Fruit fly (Drosophila melanogaster) whole organism, embryonic: ENCODE measurements around the gene Ufsp2.

ENCODE experiments used
- Aef1 ChIP-seq: fragments of 200-800 bp; sonication (Bioruptor generic); IDR thresholded peaks from 3 replicates; pipeline ENCODE4 v1.3.6; 2022; ENCODE audit warnings: missing biosample characterization, missing genetic modification characterization
- Antp ChIP-seq: fragments of 200-800 bp; sonication (Bioruptor generic); optimal IDR thresholded peaks from 3 replicates; lab custom pipeline; 2016; ENCODE audit warnings: missing biosample characterization, missing genetic modification characterization
- Atf6 ChIP-seq: fragments of 200-800 bp; sonication (Bioruptor generic); IDR thresholded peaks from 2 replicates; pipeline ENCODE4 v1.3.6; 2022; ENCODE audit warnings: missing biosample characterization, missing genetic modification characterization
- Bdp1 ChIP-seq: fragments of 200-800 bp; sonication (Bioruptor generic); optimal IDR thresholded peaks from 3 replicates; lab custom pipeline; 2016; ENCODE audit warnings: missing biosample characterization, missing genetic modification characterization
- CG1024 ChIP-seq: fragments of 200-800 bp; sonication (Bioruptor generic); IDR thresholded peaks from 2 replicates; pipeline ENCODE4 v1.3.6; 2022; ENCODE audit warnings: missing biosample characterization, missing genetic modification characterization
- CG10543 ChIP-seq: fragments of 200-800 bp; sonication (Bioruptor generic); optimal IDR thresholded peaks from 3 replicates; lab custom pipeline; 2017; ENCODE audit warnings: missing biosample characterization, mild to moderate bottlenecking, missing genetic modification characterization, moderate library complexity
- CG10959 ChIP-seq: fragments of 200-800 bp; sonication (Bioruptor generic); IDR thresholded peaks from 2 replicates; pipeline ENCODE4 v1.3.6; 2022; ENCODE audit warnings: missing biosample characterization, missing genetic modification characterization
- CG12219 ChIP-seq: fragments of 200-800 bp; sonication (Bioruptor generic); optimal IDR thresholded peaks from 3 replicates; lab custom pipeline; 2018; ENCODE audit warnings: missing biosample characterization, mild to moderate bottlenecking, missing genetic modification characterization
- CG12236 ChIP-seq: fragments of 200-800 bp; sonication (Bioruptor generic); optimal IDR thresholded peaks from 2 replicates; lab custom pipeline; 2016; ENCODE audit warnings: missing biosample characterization, missing genetic modification characterization
- CG16815 ChIP-seq: fragments of 200-800 bp; sonication (Bioruptor generic); optimal IDR thresholded peaks from 3 replicates; lab custom pipeline; 2017; ENCODE audit warnings: missing biosample characterization, mild to moderate bottlenecking, missing genetic modification characterization
- CG2120 ChIP-seq: fragments of 200-800 bp; sonication (Bioruptor generic); optimal IDR thresholded peaks from 3 replicates; lab custom pipeline; 2016; ENCODE audit warnings: missing biosample characterization, missing genetic modification characterization
- CG2129 ChIP-seq: fragments of 200-800 bp; sonication (Bioruptor generic); IDR thresholded peaks from 2 replicates; pipeline ENCODE4 v1.3.6; 2022; ENCODE audit warnings: missing biosample characterization, missing genetic modification characterization; ENCODE audit not compliant: partially characterized antibody
- CG34224 ChIP-seq: fragments of 200-800 bp; sonication (Bioruptor generic); IDR thresholded peaks from 3 replicates; pipeline ENCODE4 v1.3.6; 2022; ENCODE audit warnings: missing biosample characterization, missing genetic modification characterization; ENCODE audit not compliant: partially characterized antibody
- CG3726 ChIP-seq: fragments of 200-800 bp; sonication (Bioruptor generic); IDR thresholded peaks from 3 replicates; pipeline ENCODE4, ENCODE4 v1.3.6; 2022; ENCODE audit warnings: missing biosample characterization, missing genetic modification characterization
- CG4730 ChIP-seq: fragments of 200-800 bp; sonication (Bioruptor generic); IDR thresholded peaks from 2 replicates; pipeline ENCODE4 v1.3.6; 2022; ENCODE audit warnings: missing biosample characterization, missing genetic modification characterization
- CG6175 ChIP-seq: fragments of 200-800 bp; sonication (Bioruptor generic); IDR thresholded peaks from 3 replicates; pipeline ENCODE4 v1.3.6; 2022; ENCODE audit warnings: missing biosample characterization, missing genetic modification characterization
- CG6791 ChIP-seq: fragments of 200-800 bp; sonication (Bioruptor generic); IDR thresholded peaks from 3 replicates; pipeline ENCODE4 v1.3.6; 2022; ENCODE audit warnings: missing biosample characterization, missing genetic modification characterization; ENCODE audit not compliant: partially characterized antibody
- CG6854 ChIP-seq: fragments of 200-800 bp; sonication (Bioruptor generic); optimal IDR thresholded peaks from 3 replicates; lab custom pipeline; 2017; ENCODE audit warnings: missing biosample characterization, mild to moderate bottlenecking, missing genetic modification characterization
- CG7372 ChIP-seq: fragments of 200-800 bp; sonication (Bioruptor generic); IDR thresholded peaks from 2 replicates; pipeline ENCODE4 v1.3.6; 2022; ENCODE audit warnings: missing biosample characterization, missing genetic modification characterization
- CG7963 ChIP-seq: fragments of 200-800 bp; sonication (Bioruptor generic); IDR thresholded peaks from 3 replicates; pipeline ENCODE4 v1.3.6; 2022; ENCODE audit warnings: missing biosample characterization, missing genetic modification characterization; ENCODE audit not compliant: partially characterized antibody
- CG8388 ChIP-seq: fragments of 200-800 bp; sonication (Bioruptor generic); optimal IDR thresholded peaks from 2 replicates; lab custom pipeline; 2019; ENCODE audit warnings: missing biosample characterization, mild to moderate bottlenecking, missing genetic modification characterization, moderate library complexity
- CG9437 ChIP-seq: fragments of 200-800 bp; sonication (Bioruptor generic); optimal IDR thresholded peaks from 2 replicates; lab custom pipeline; 2018; ENCODE audit warnings: missing biosample characterization, mild to moderate bottlenecking, missing genetic modification characterization
- Drgx ChIP-seq: fragments of 200-800 bp; sonication (Bioruptor generic); IDR thresholded peaks from 2 replicates; pipeline ENCODE4 v1.3.6; 2022; ENCODE audit warnings: missing biosample characterization, missing genetic modification characterization
- Ets97D ChIP-seq: fragments of 200-800 bp; sonication (Bioruptor generic); optimal IDR thresholded peaks from 3 replicates; lab custom pipeline; 2016; ENCODE audit warnings: missing biosample characterization, missing genetic modification characterization
- Fer3 ChIP-seq: fragments of 200-800 bp; sonication (Bioruptor generic); optimal IDR thresholded peaks from 2 replicates; lab custom pipeline; 2018; ENCODE audit warnings: missing biosample characterization, mild to moderate bottlenecking, missing genetic modification characterization, moderate library complexity
- Gsc ChIP-seq: fragments of 200-800 bp; sonication (Bioruptor generic); IDR thresholded peaks from 2 replicates; pipeline ENCODE4 v1.3.6; 2022; ENCODE audit warnings: missing biosample characterization, missing genetic modification characterization
- H2.0 ChIP-seq: fragments of 200-800 bp; sonication (Bioruptor generic); IDR thresholded peaks from 2 replicates; pipeline ENCODE4 v1.3.6; 2022; ENCODE audit warnings: missing biosample characterization, missing genetic modification characterization
- HLH3B ChIP-seq: fragments of 200-800 bp; sonication (Bioruptor generic); IDR thresholded peaks from 2 replicates; pipeline ENCODE4 v1.3.6; 2022; ENCODE audit warnings: missing biosample characterization, missing genetic modification characterization
- Hr3 ChIP-seq: fragments of 200-800 bp; sonication (Bioruptor generic); optimal IDR thresholded peaks from 3 replicates; lab custom pipeline; 2016; ENCODE audit warnings: missing biosample characterization, missing genetic modification characterization
- Hr39 ChIP-seq: fragments of >200 bp; optimal IDR thresholded peaks from 2 replicates; lab custom pipeline; 2017
- Hr51 ChIP-seq, 2 experiments: fragments of 200-800 bp; sonication (Bioruptor generic); optimal IDR thresholded peaks; 2 replicates in 1 of 2; 3 replicates in 1 of 2; lab custom pipeline; 2016 to 2018; ENCODE audit warnings: missing biosample characterization in 2 of 2, missing genetic modification characterization in 2 of 2, mild to moderate bottlenecking in 1 of 2, moderate library complexity in 1 of 2
- Lim3 ChIP-seq: fragments of 200-800 bp; sonication (Bioruptor generic); IDR thresholded peaks from 2 replicates; pipeline ENCODE4 v1.3.6; 2022; ENCODE audit warnings: missing biosample characterization, missing genetic modification characterization
- Sry-β ChIP-seq: fragments of 200-800 bp; sonication (Bioruptor generic); optimal IDR thresholded peaks from 2 replicates; lab custom pipeline; 2018; ENCODE audit warnings: missing biosample characterization, mild to moderate bottlenecking, missing genetic modification characterization, moderate library complexity
- ap ChIP-seq: fragments of 200-800 bp; sonication (Bioruptor generic); IDR thresholded peaks from 2 replicates; pipeline ENCODE4 v1.3.6; 2022; ENCODE audit warnings: missing biosample characterization, missing genetic modification characterization
- ase ChIP-seq: fragments of 200-800 bp; sonication (Bioruptor generic); IDR thresholded peaks from 3 replicates; pipeline ENCODE4 v1.3.6; 2022; ENCODE audit warnings: missing biosample characterization, missing genetic modification characterization
- bsh ChIP-seq, 2 experiments: fragments of 200-800 bp; sonication (Bioruptor generic); optimal IDR thresholded peaks; 2 replicates each; lab custom pipeline; 2017 to 2018; ENCODE audit warnings: mild to moderate bottlenecking in 2 of 2, missing biosample characterization in 2 of 2, missing genetic modification characterization in 2 of 2, moderate library complexity in 1 of 2
- btn ChIP-seq: fragments of 200-800 bp; sonication (Bioruptor generic); optimal IDR thresholded peaks from 2 replicates; lab custom pipeline; 2016; ENCODE audit warnings: missing biosample characterization, missing genetic modification characterization
- cad ChIP-seq: fragments of >200 bp; optimal IDR thresholded peaks from 2 replicates; lab custom pipeline; 2017; ENCODE audit warnings: missing biosample characterization, missing genetic modification characterization
- dimm ChIP-seq: fragments of 200-800 bp; sonication (Bioruptor generic); IDR thresholded peaks from 2 replicates; pipeline ENCODE4 v1.3.6; 2022; ENCODE audit warnings: missing biosample characterization, missing genetic modification characterization
- exex ChIP-seq: fragments of 200-800 bp; sonication (Bioruptor generic); optimal IDR thresholded peaks from 4 replicates; lab custom pipeline; 2018; ENCODE audit warnings: missing biosample characterization, mild to moderate bottlenecking, missing genetic modification characterization, moderate library complexity
- fru ChIP-seq: fragments of >200 bp; optimal IDR thresholded peaks from 2 replicates; lab custom pipeline; 2017
- fu2 ChIP-seq: fragments of 200-800 bp; sonication (Bioruptor generic); optimal IDR thresholded peaks from 2 replicates; lab custom pipeline; 2016; ENCODE audit warnings: missing biosample characterization, missing genetic modification characterization
- h ChIP-seq: fragments of >200 bp; optimal IDR thresholded peaks from 2 replicates; lab custom pipeline; 2017
- ind ChIP-seq: fragments of 200-800 bp; sonication (Bioruptor generic); optimal IDR thresholded peaks from 3 replicates; lab custom pipeline; 2016; ENCODE audit warnings: missing biosample characterization, missing genetic modification characterization
- mirr ChIP-seq: fragments of 200-800 bp; sonication (Bioruptor generic); optimal IDR thresholded peaks from 3 replicates; lab custom pipeline; 2018; ENCODE audit warnings: missing biosample characterization, mild to moderate bottlenecking, missing genetic modification characterization
- psq ChIP-seq: fragments of 200-800 bp; sonication (Bioruptor generic); optimal IDR thresholded peaks from 2 replicates; lab custom pipeline; 2017; ENCODE audit warnings: missing biosample characterization, missing genetic modification characterization
- schlank ChIP-seq: fragments of 200-800 bp; sonication (Bioruptor generic); optimal IDR thresholded peaks from 2 replicates; lab custom pipeline; 2018; ENCODE audit warnings: missing biosample characterization, mild to moderate bottlenecking, missing genetic modification characterization
- trh ChIP-seq: fragments of 200-800 bp; sonication (Bioruptor generic); optimal IDR thresholded peaks from 2 replicates; lab custom pipeline; 2016; ENCODE audit warnings: missing biosample characterization, missing genetic modification characterization
- tup ChIP-seq: fragments of 200-800 bp; sonication (Bioruptor generic); optimal IDR thresholded peaks from 2 replicates; lab custom pipeline; 2016; ENCODE audit warnings: missing biosample characterization, mild to moderate bottlenecking, missing genetic modification characterization, moderate library complexity
- zfh2 ChIP-seq: fragments of 200-800 bp; sonication (Bioruptor generic); optimal IDR thresholded peaks from 2 replicates; lab custom pipeline; 2016; ENCODE audit warnings: missing biosample characterization, missing genetic modification characterization

Gene Ufsp2

dm6 chr3L:15588514-15589138 lies 12.3 kb downstream of the Ufsp2 start, which contains the start of gene RhoGAP71E (continued):
- TF ChIP-seq Ets97D (GFP tag; lab: Kevin White, UChicago): peak; percentile 5
- TF ChIP-seq CG10543 (GFP tag; lab: Kevin White, UChicago): peak; percentile 54
- TF ChIP-seq Gsc (GFP tag; lab: Robert Waterston, UW): no peak
- TF ChIP-seq Antp (GFP tag; lab: Kevin White, UChicago): no peak
- no peak for TF ChIP-seq CG6175 (GFP tag; lab: Robert Waterston, UW)
- no peak for TF ChIP-seq CG9437 (GFP tag; lab: Kevin White, UChicago)
- no peak for TF ChIP-seq schlank
- TF ChIP-seq Hr3 (GFP tag; lab: Kevin White, UChicago): no peak
- no peak for TF ChIP-seq Sry-β (GFP tag; lab: Kevin White, UChicago)
- TF ChIP-seq H2.0 (GFP tag; lab: Robert Waterston, UW): 0 out of 2 replicates have a peak, but pooled peaks have one; percentile 47
- no peak for TF ChIP-seq CG6791
- no peak for TF ChIP-seq CG2120 (GFP tag; lab: Kevin White, UChicago)
- TF ChIP-seq Fer3 (tag; lab: Kevin White, UChicago): peak; percentile 31
- 0 out of 2 replicates have a peak, but pooled peaks have one; percentile 35 for TF ChIP-seq CG1024 (GFP tag; lab: Robert Waterston, UW)
- TF ChIP-seq CG6854 (GFP tag; lab: Kevin White, UChicago): no peak
- peak; percentile 4; the same call in 1 of the 3 replicates for TF ChIP-seq CG3726 (GFP tag; lab: Robert Waterston, UW)
- TF ChIP-seq CG12219 (GFP tag; lab: Kevin White, UChicago): peak; percentile 10
- TF ChIP-seq CG7372 (GFP tag; lab: Robert Waterston, UW): peak; percentile 65
- peak; percentile 90 for TF ChIP-seq psq (GFP tag; lab: Kevin White, UChicago)
- no peak for TF ChIP-seq cad (GFP tag; lab: Kevin White, UChicago)
- TF ChIP-seq h (lab: Kevin White, UChicago): no peak
- TF ChIP-seq fu2: no peak
- no peak for TF ChIP-seq CG12236 (GFP tag; lab: Kevin White, UChicago)
- TF ChIP-seq CG16815 (GFP tag; lab: Kevin White, UChicago): no peak
- TF ChIP-seq mirr (GFP tag; lab: Kevin White, UChicago): peak; percentile 53
- no peak for TF ChIP-seq Lim3 (GFP tag; lab: Robert Waterston, UW)
- TF ChIP-seq CG10959 (GFP tag; lab: Robert Waterston, UW): no peak
- no peak for TF ChIP-seq Bdp1
- peak; percentile 13 to 35 for TF ChIP-seq bsh (GFP tag; optimal IDR thresholded peaks at IDR 0.05; lab: Kevin White, UChicago)
- TF ChIP-seq trh (GFP tag; lab: Kevin White, UChicago): no peak
- TF ChIP-seq ind (GFP tag; lab: Kevin White, UChicago): no peak
- TF ChIP-seq fru (lab: Kevin White, UChicago): no peak
- peak; percentile 29; the same call in 1 of the 2 replicates for TF ChIP-seq CG4730 (GFP tag; lab: Robert Waterston, UW)
- 0 out of 3 replicates have a peak, but pooled peaks have one; percentile 14 for TF ChIP-seq CG34224 (GFP tag; lab: Robert Waterston, UW)
- peak; percentile 24; the same call in 1 of the 2 replicates for TF ChIP-seq HLH3B (GFP tag; lab: Robert Waterston, UW)
- TF ChIP-seq btn (GFP tag; lab: Kevin White, UChicago): no peak
- no peak for TF ChIP-seq Hr39 (lab: Kevin White, UChicago)
- TF ChIP-seq zfh2 (GFP tag; lab: Kevin White, UChicago): no peak
- TF ChIP-seq CG7963 (GFP tag; lab: Robert Waterston, UW): no peak
- TF ChIP-seq CG2129 (GFP tag; lab: Robert Waterston, UW): no peak
- no peak for TF ChIP-seq Aef1 (GFP tag; lab: Robert Waterston, UW)
- no peak for TF ChIP-seq ap (GFP tag; lab: Robert Waterston, UW)
- peak; percentile 60 for TF ChIP-seq Drgx (GFP tag; lab: Robert Waterston, UW)
- peak; percentile 13 for TF ChIP-seq exex (tag; lab: Kevin White, UChicago)
- no peak for TF ChIP-seq CG8388
- TF ChIP-seq ase (GFP tag; lab: Robert Waterston, UW): no peak
- TF ChIP-seq dimm (GFP tag; lab: Robert Waterston, UW): no peak
- peak in 1 of 2 experiments; percentile 0 for TF ChIP-seq Hr51 (GFP tag; optimal IDR thresholded peaks at IDR 0.05; lab: Kevin White, UChicago)
- TF ChIP-seq tup (GFP tag; lab: Kevin White, UChicago): no peak
- TF ChIP-seq Atf6 (GFP tag; lab: Robert Waterston, UW): peak; percentile 59
- TF ChIP-seq, all 482 proteins: peak for 220
